Worm (Caenorhabditis elegans): Measurements from ENCODE around the gene F53A3.7.

DNA sequence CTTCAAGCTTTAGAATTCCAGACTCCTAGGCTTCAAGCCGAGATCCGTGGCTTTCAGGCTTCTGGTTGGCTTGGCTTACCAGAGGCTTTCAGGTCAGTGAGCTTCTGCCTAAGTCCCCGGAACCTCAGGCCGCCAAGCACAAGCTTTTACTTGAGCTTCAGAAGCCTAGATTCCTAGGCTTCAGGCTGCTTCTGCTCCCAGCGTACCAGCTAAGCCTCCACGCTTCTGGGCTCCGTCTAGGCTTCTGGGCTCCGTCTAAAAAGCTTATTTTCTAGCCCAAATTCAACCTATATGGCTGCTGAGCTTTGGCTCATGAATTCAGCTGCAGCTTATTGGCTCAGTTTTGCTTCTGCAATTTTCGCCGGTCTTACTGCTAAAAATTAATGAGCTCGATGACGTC lies 25.5 kb upstream of the F53A3.7 start:
- TF ChIP-seq ama-1 (optimal IDR thresholded peaks at IDR 0.05) (no peak), pes-1 (GFP tag; IDR thresholded peaks at IDR 0.05) (no peak), flt-1 (GFP tag; IDR thresholded peaks at IDR 0.05) (no peak), B0310.2 (tag; optimal IDR thresholded peaks at IDR 0.05) (no peak), tbx-37 (GFP tag; conservative IDR thresholded peaks at IDR 0.05) (no peak), hmbx-1 (tag; optimal IDR thresholded peaks at IDR 0.05) (no peak), F13C5.2 (tag; optimal IDR thresholded peaks at IDR 0.05) (no peak), tbx-11 (GFP tag; IDR thresholded peaks at IDR 0.05) (no peak), tra-4 (tag; optimal IDR thresholded peaks at IDR 0.05) (no peak), sea-1 (GFP tag; conservative IDR thresholded peaks at IDR 0.05) (no peak), aly-1 (tag; optimal IDR thresholded peaks at IDR 0.05) (no peak)

Data from whole organism, early embryonic.